Fruit fly (Drosophila melanogaster): ENCODE data around the gene CG46318.

The CG46318 gene

dm6 chr3R:18677500-18677940, 2.9 kb upstream of the CG46318 start, which contains the start of the genes dind and CG7706:
Gene dind (minus strand): TSS chr3R:18677539.
Gene CG7706 (plus strand): TSS chr3R:18677818.
- no peak for TF ChIP-seq CG17801 (GFP tag; optimal IDR thresholded peaks at IDR 0.05; ENCODE audit: partially characterized antibody)

- no peak for TF ChIP-seq CG17801 (GFP tag; optimal IDR thresholded peaks at IDR 0.05; ENCODE audit: partially characterized antibody)
Measured at dm6 chr3R:18681054-18681453, 650 bp downstream of the CG46318 start.

- TF ChIP-seq CG17801 (GFP tag; optimal IDR thresholded peaks at IDR 0.05; ENCODE audit: partially characterized antibody) = no peak
Measured at dm6 chr3R:18692619-18693018, 12.2 kb downstream of the CG46318 start, which contains the start of gene Muc91C. Gene Muc91C (minus strand): TSS chr3R:18692719.

dm6 chr3R:18693611-18694010, 13.2 kb downstream of the CG46318 start, which contains the start of gene CG14300:
Gene CG14300 (minus strand): TSS chr3R:18693711.
- TF ChIP-seq CG17801 (GFP tag; optimal IDR thresholded peaks at IDR 0.05; ENCODE audit: partially characterized antibody) = no peak

- TF ChIP-seq CG17801 (GFP tag; optimal IDR thresholded peaks at IDR 0.05; ENCODE audit: partially characterized antibody) = no peak
Measured at dm6 chr3R:18694952-18695351, 14.5 kb downstream of the CG46318 start, which contains the start of gene CG34282. Gene CG34282 (plus strand): TSS chr3R:18695252.

- no peak for TF ChIP-seq CG17801 (GFP tag; optimal IDR thresholded peaks at IDR 0.05; ENCODE audit: partially characterized antibody)
Measured at dm6 chr3R:18698855-18699569, 18.6 kb downstream of the CG46318 start.

dm6 chr3R:18703514-18703913, 23.1 kb downstream of the CG46318 start:
- TF ChIP-seq CG17801 (GFP tag; optimal IDR thresholded peaks at IDR 0.05; ENCODE audit: partially characterized antibody) = no peak

dm6 chr3R:18705150-18705549, 24.7 kb downstream of the CG46318 start, which contains the start of the genes ChAT and VAChT:
Gene ChAT (plus strand): TSS chr3R:18705501.
Gene VAChT (plus strand): TSS chr3R:18705501.
- no peak for TF ChIP-seq CG17801 (GFP tag; optimal IDR thresholded peaks at IDR 0.05; ENCODE audit: partially characterized antibody)

- TF ChIP-seq CG17801 (GFP tag; optimal IDR thresholded peaks at IDR 0.05; ENCODE audit: partially characterized antibody) = no peak
Measured at dm6 chr3R:18706289-18706688, 25.9 kb downstream of the CG46318 start.

dm6 chr3R:18707492-18707891, 27.1 kb downstream of the CG46318 start:
- TF ChIP-seq CG17801 (GFP tag; optimal IDR thresholded peaks at IDR 0.05; ENCODE audit: partially characterized antibody) = no peak

dm6 chr3R:18719767-18720341, 39.5 kb downstream of the CG46318 start:
- no peak for TF ChIP-seq CG17801 (GFP tag; optimal IDR thresholded peaks at IDR 0.05; ENCODE audit: partially characterized antibody)

- TF ChIP-seq CG17801 (GFP tag; optimal IDR thresholded peaks at IDR 0.05; ENCODE audit: partially characterized antibody) = no peak
Measured at dm6 chr3R:18721368-18721767, 41.0 kb downstream of the CG46318 start.

- TF ChIP-seq CG17801 (GFP tag; optimal IDR thresholded peaks at IDR 0.05; ENCODE audit: partially characterized antibody) = no peak
Measured at dm6 chr3R:18722490-18722889, 42.1 kb downstream of the CG46318 start, which contains the start of gene CG34283. Gene CG34283 (minus strand): TSS chr3R:18722590.

dm6 chr3R:18726334-18726733, 45.9 kb downstream of the CG46318 start, which contains the start of gene CG7714:
Gene CG7714 (minus strand): TSS chr3R:18726434.
- no peak for TF ChIP-seq CG17801 (GFP tag; optimal IDR thresholded peaks at IDR 0.05; ENCODE audit: partially characterized antibody)

dm6 chr3R:18728368-18728767, 48.0 kb downstream of the CG46318 start, which contains the start of gene CG7715:
Gene CG7715 (minus strand): TSS chr3R:18728468.
- TF ChIP-seq CG17801 (GFP tag; optimal IDR thresholded peaks at IDR 0.05; ENCODE audit: partially characterized antibody) = no peak

- no peak for TF ChIP-seq CG17801 (GFP tag; optimal IDR thresholded peaks at IDR 0.05; ENCODE audit: partially characterized antibody)
Measured at dm6 chr3R:18731241-18731640, 50.8 kb downstream of the CG46318 start.
